Worm (Caenorhabditis elegans) whole organism, L4/young adult: ENCODE measurements around the gene pro-3.

Source experiments
- W03F9.2 ChIP-seq: fragments of 150-350 bp; optimal IDR thresholded peaks from 2 replicates; lab custom pipeline; 2014; ENCODE audit warnings: missing biosample characterization, missing genetic modification characterization
- him-1 ChIP-seq: sonication (generic microtip); optimal IDR thresholded peaks from 2 replicates; lab custom pipeline; 2016; ENCODE audit warnings: missing genotype, missing genetic modification reagents, missing genetic modification characterization, missing compliant biosample characterization

DNA sequence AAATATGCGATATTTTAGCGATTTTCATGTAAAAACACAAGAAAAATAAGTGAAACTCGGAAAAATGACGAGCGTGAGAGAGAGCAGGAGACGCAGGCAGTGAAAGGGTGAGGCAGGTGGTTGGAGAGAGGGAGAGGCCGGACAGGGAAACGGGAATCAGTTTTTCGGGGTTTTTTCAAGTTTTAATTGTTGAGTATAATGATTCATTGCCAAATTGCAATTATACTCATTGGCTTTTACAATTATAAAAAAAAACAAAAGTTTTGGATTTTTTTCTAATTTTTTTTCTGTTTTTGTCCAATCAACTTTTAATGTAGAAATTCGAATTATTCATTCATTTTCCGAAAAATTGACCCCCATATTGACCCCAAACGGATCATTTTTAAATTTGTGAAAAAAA, 35.7 kb downstream of the pro-3 start, which contains the start of gene nhr-95:
- TF ChIP-seq him-1 (tag; lab: Kevin White, UChicago) (no peak), W03F9.2 (tag; lab: Kevin White, UChicago) (no peak)
